Worm (Caenorhabditis elegans): ENCODE data around the gene aqp-4.

ce11 chrV:9768828-9769778 is 31.7 kb downstream of the aqp-4 start, which contains the start of gene unc-42:
- TF ChIP-seq ama-1 (optimal IDR thresholded peaks at IDR 0.05) (no peak), tbx-11 (GFP tag; IDR thresholded peaks at IDR 0.05) (no peak), ceh-36 (tag; optimal IDR thresholded peaks at IDR 0.05) (no peak), F13C5.2 (tag; optimal IDR thresholded peaks at IDR 0.05) (no peak), hmbx-1 (tag; optimal IDR thresholded peaks at IDR 0.05) (no peak)

Measured in whole organism, early embryonic.